Worm (Caenorhabditis elegans) whole organism, L2 larva: ENCODE measurements around the gene rpn-13.

Source experiments
- C34F6.9 ChIP-seq: fragments of 150-350 bp; optimal IDR thresholded peaks from 2 replicates; lab custom pipeline; 2014; ENCODE audit warnings: missing biosample characterization, missing genetic modification characterization
- F13H6.1 ChIP-seq: sonication (generic microtip); optimal IDR thresholded peaks from 2 replicates; lab custom pipeline; 2016; ENCODE audit warnings: missing genetic modification characterization, missing compliant biosample characterization
- R02D3.7 ChIP-seq: fragments of 150-350 bp; optimal IDR thresholded peaks from 2 replicates; lab custom pipeline; 2014; ENCODE audit warnings: missing biosample characterization, missing genetic modification characterization
- Y55F3AM.14 ChIP-seq: fragments of 200-800 bp; sonication (Bioruptor generic); optimal IDR thresholded peaks from 2 replicates; lab custom pipeline; 2018; ENCODE audit warnings: mild to moderate bottlenecking, missing genetic modification characterization, missing compliant biosample characterization
- ZK546.5 ChIP-seq: sonication (generic microtip); optimal IDR thresholded peaks from 2 replicates; lab custom pipeline; 2017; ENCODE audit warnings: missing biosample characterization, missing genetic modification characterization
- alr-1 ChIP-seq: fragments of 150-350 bp; optimal IDR thresholded peaks from 2 replicates; lab custom pipeline; 2014; ENCODE audit warnings: missing biosample characterization, missing genetic modification characterization
- aly-2 ChIP-seq: fragments of 150-350 bp; optimal IDR thresholded peaks from 2 replicates; lab custom pipeline; 2014; ENCODE audit warnings: missing biosample characterization, missing genetic modification characterization
- ama-1 ChIP-seq: fragments of 150-350 bp; optimal IDR thresholded peaks from 2 replicates; lab custom pipeline; 2018; ENCODE audit warnings: inconsistent platforms
- blmp-1 ChIP-seq: sonication (generic microtip); optimal IDR thresholded peaks from 2 replicates; lab custom pipeline; 2017; ENCODE audit warnings: missing genetic modification characterization, mild to moderate bottlenecking, missing compliant biosample characterization, antibody characterized with exemption, moderate library complexity; ENCODE audit not compliant: insufficient read depth
- ceh-16 ChIP-seq: fragments of 150-350 bp; optimal IDR thresholded peaks from 2 replicates; lab custom pipeline; 2014; ENCODE audit warnings: missing biosample characterization, missing genetic modification characterization
- ceh-82 ChIP-seq: fragments of 150-350 bp; optimal IDR thresholded peaks from 2 replicates; lab custom pipeline; 2014; ENCODE audit warnings: missing biosample characterization, missing genetic modification characterization
- crh-2 ChIP-seq: sonication (generic microtip); optimal IDR thresholded peaks from 2 replicates; lab custom pipeline; 2017; ENCODE audit warnings: missing biosample characterization, missing genetic modification characterization
- dmd-4 ChIP-seq: sonication (generic microtip); optimal IDR thresholded peaks from 2 replicates; lab custom pipeline; 2017; ENCODE audit warnings: missing biosample characterization, missing genetic modification characterization
- egl-27 ChIP-seq: sonication (generic microtip); optimal IDR thresholded peaks from 3 replicates; lab custom pipeline; 2017; ENCODE audit warnings: missing biosample characterization, missing genetic modification reagents, missing genetic modification characterization
- elt-1 ChIP-seq: fragments of 150-350 bp; optimal IDR thresholded peaks from 2 replicates; lab custom pipeline; 2014; ENCODE audit warnings: missing biosample characterization, missing genetic modification characterization
- elt-3 ChIP-seq: sonication (generic microtip); optimal IDR thresholded peaks from 2 replicates; lab custom pipeline; 2017; ENCODE audit warnings: missing biosample characterization, missing genetic modification characterization
- fos-1 ChIP-seq: fragments of 150-350 bp; optimal IDR thresholded peaks from 2 replicates; lab custom pipeline; 2014; ENCODE audit warnings: missing biosample characterization, missing genetic modification characterization
- gmeb-1 ChIP-seq: fragments of 150-350 bp; optimal IDR thresholded peaks from 2 replicates; lab custom pipeline; 2014; ENCODE audit warnings: missing biosample characterization, missing genetic modification characterization
- lin-11 ChIP-seq: fragments of 150-350 bp; sonication (generic microtip); optimal IDR thresholded peaks from 2 replicates; lab custom pipeline; 2014; ENCODE audit warnings: missing biosample characterization, missing genetic modification characterization, inconsistent platforms, mixed read lengths
- lin-13 ChIP-seq: fragments of 150-350 bp; optimal IDR thresholded peaks from 2 replicates; lab custom pipeline; 2014; ENCODE audit warnings: missing biosample characterization, missing genetic modification reagents, missing genetic modification characterization
- lin-39 ChIP-seq: fragments of 150-350 bp; optimal IDR thresholded peaks from 2 replicates; lab custom pipeline; 2014; ENCODE audit warnings: missing biosample characterization, missing genetic modification reagents, missing genetic modification characterization
- lsy-2 ChIP-seq, 2 experiments: fragments of 150-350 bp in 1 of 2; sonication (generic microtip) in 1 of 2; optimal IDR thresholded peaks; 2 replicates each; lab custom pipeline; 2014 to 2017; ENCODE audit warnings: missing biosample characterization in 2 of 2, missing genetic modification characterization in 2 of 2
- mab-5 ChIP-seq: fragments of 150-350 bp; optimal IDR thresholded peaks from 2 replicates; lab custom pipeline; 2014; ENCODE audit warnings: missing biosample characterization, missing genetic modification characterization
- mbf-1 ChIP-seq: sonication (generic microtip); optimal IDR thresholded peaks from 2 replicates; lab custom pipeline; 2017; ENCODE audit warnings: missing biosample characterization, missing genetic modification characterization
- mdl-1 ChIP-seq, 2 experiments: fragments of 150-350 bp in 1 of 2; sonication (generic microtip) in 1 of 2; optimal IDR thresholded peaks; 2 replicates each; lab custom pipeline; 2017; ENCODE audit warnings: missing biosample characterization in 2 of 2, missing genetic modification characterization in 2 of 2
- nhr-10 ChIP-seq: sonication (generic microtip); optimal IDR thresholded peaks from 2 replicates; lab custom pipeline; 2017; ENCODE audit warnings: missing biosample characterization, missing genetic modification characterization
- nhr-11 ChIP-seq: fragments of 150-350 bp; optimal IDR thresholded peaks from 2 replicates; lab custom pipeline; 2014; ENCODE audit warnings: missing biosample characterization, missing genetic modification characterization
- nhr-12 ChIP-seq: fragments of 150-350 bp; optimal IDR thresholded peaks from 2 replicates; lab custom pipeline; 2014; ENCODE audit warnings: missing biosample characterization, missing genetic modification characterization
- nhr-129 ChIP-seq: fragments of 150-350 bp; optimal IDR thresholded peaks from 2 replicates; lab custom pipeline; 2014; ENCODE audit warnings: missing biosample characterization, missing genetic modification characterization
- nhr-21 ChIP-seq: fragments of 150-350 bp; optimal IDR thresholded peaks from 2 replicates; lab custom pipeline; 2014; ENCODE audit warnings: missing biosample characterization, missing genetic modification characterization
- nhr-23 ChIP-seq: fragments of 150-350 bp; optimal IDR thresholded peaks from 2 replicates; lab custom pipeline; 2014; ENCODE audit warnings: missing biosample characterization, missing genetic modification reagents, missing genetic modification characterization
- nhr-237 ChIP-seq: fragments of 150-350 bp; optimal IDR thresholded peaks from 2 replicates; lab custom pipeline; 2014; ENCODE audit warnings: missing biosample characterization, missing genetic modification characterization
- nhr-25 ChIP-seq: fragments of 150-350 bp; sonication (generic microtip); optimal IDR thresholded peaks from 3 replicates; lab custom pipeline; 2014; ENCODE audit warnings: missing biosample characterization, missing genetic modification characterization
- nhr-6 ChIP-seq: fragments of 150-350 bp; optimal IDR thresholded peaks from 2 replicates; lab custom pipeline; 2014; ENCODE audit warnings: missing biosample characterization, missing genetic modification characterization
- nhr-77 ChIP-seq: fragments of 150-350 bp; optimal IDR thresholded peaks from 2 replicates; lab custom pipeline; 2014; ENCODE audit warnings: missing biosample characterization, missing genetic modification characterization
- peb-1 ChIP-seq: fragments of 150-350 bp; optimal IDR thresholded peaks from 2 replicates; lab custom pipeline; 2014; ENCODE audit warnings: missing biosample characterization, missing genetic modification characterization
- sem-4 ChIP-seq: fragments of 150-350 bp; optimal IDR thresholded peaks from 2 replicates; lab custom pipeline; 2014; ENCODE audit warnings: missing biosample characterization, missing genetic modification reagents, missing genetic modification characterization
- skn-1 ChIP-seq: sonication (generic microtip); optimal IDR thresholded peaks from 2 replicates; lab custom pipeline; 2017; ENCODE audit warnings: missing biosample characterization, missing genetic modification characterization
- sma-3 ChIP-seq: sonication (generic microtip); optimal IDR thresholded peaks from 2 replicates; lab custom pipeline; 2016; ENCODE audit warnings: missing genetic modification reagents, missing genetic modification characterization, missing compliant biosample characterization
- sma-9 ChIP-seq, 2 experiments: fragments of 150-350 bp in 1 of 2; sonication (generic microtip) in 1 of 2; optimal IDR thresholded peaks; 2 replicates each; lab custom pipeline; 2014 to 2016; ENCODE audit warnings: missing genetic modification characterization in 2 of 2, mild to moderate bottlenecking in 1 of 2, missing biosample characterization in 1 of 2, missing compliant biosample characterization in 1 of 2, missing genetic modification reagents in 1 of 2, moderate library complexity in 1 of 2
- snpc-4 ChIP-seq: fragments of 150-350 bp; optimal IDR thresholded peaks from 2 replicates; lab custom pipeline; 2014; ENCODE audit warnings: missing biosample characterization, missing genetic modification characterization
- unc-39 ChIP-seq: fragments of 150-350 bp; optimal IDR thresholded peaks from 2 replicates; lab custom pipeline; 2014; ENCODE audit warnings: missing biosample characterization, missing genetic modification characterization
- unc-55 ChIP-seq: fragments of 150-350 bp; sonication (generic microtip); optimal IDR thresholded peaks from 3 replicates; lab custom pipeline; 2014; ENCODE audit warnings: missing biosample characterization, missing genetic modification reagents, missing genetic modification characterization
- unc-62 ChIP-seq: fragments of 150-350 bp; optimal IDR thresholded peaks from 2 replicates; lab custom pipeline; 2014; ENCODE audit warnings: missing biosample characterization, missing genetic modification reagents, missing genetic modification characterization
- zag-1 ChIP-seq: fragments of 150-350 bp; optimal IDR thresholded peaks from 2 replicates; lab custom pipeline; 2014; ENCODE audit warnings: missing biosample characterization, missing genetic modification characterization
- ztf-1 ChIP-seq: fragments of 200-800 bp; sonication (Bioruptor generic); conservative IDR thresholded peaks from 2 replicates; pipeline ENCODE4 v1.3.6; 2022; ENCODE audit warnings: missing genetic modification characterization, missing compliant biosample characterization
- ztf-11 ChIP-seq: sonication (generic microtip); optimal IDR thresholded peaks from 2 replicates; lab custom pipeline; 2017; ENCODE audit warnings: missing biosample characterization, missing genetic modification characterization
- ztf-4 ChIP-seq: fragments of 150-350 bp; optimal IDR thresholded peaks from 2 replicates; lab custom pipeline; 2014; ENCODE audit warnings: missing biosample characterization, missing genetic modification characterization

The rpn-13 gene

DNA sequence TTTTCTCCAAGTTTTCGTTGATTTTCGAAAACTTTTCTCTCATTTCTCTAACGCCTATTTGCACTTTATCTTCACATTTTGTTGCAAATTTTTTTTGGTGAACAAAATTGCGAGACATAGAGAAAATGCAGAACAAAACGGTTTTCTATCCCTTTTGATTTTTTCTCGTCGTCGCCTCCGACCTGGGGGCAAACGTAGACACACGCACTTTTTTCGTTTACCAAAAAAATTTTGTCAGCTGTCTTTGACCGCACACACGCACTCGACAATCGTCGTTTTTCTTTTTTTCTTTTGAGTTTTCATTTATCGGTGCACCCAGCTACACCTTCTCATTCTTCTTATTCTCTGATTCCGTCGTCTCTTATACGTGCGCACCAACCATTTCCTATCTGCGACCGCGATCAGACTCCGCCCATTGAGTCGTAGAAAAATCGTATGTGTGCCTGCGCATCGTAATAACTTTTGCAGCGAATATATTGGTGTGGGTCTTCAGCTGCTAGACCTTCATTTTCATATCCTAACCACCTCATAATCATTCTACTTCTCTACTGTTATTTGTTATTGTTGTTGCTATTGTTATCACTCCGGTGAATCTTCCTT is 20.7 kb upstream of the rpn-13 start:
- TF ChIP-seq sma-9 (GFP tag; optimal IDR thresholded peaks at IDR 0.05; lab: Kevin White, UChicago) (peak; percentile 93), sma-9 (tag; optimal IDR thresholded peaks at IDR 0.05; lab: Kevin White, UChicago) (no peak), Y55F3AM.14 (no peak), dmd-4 (tag; lab: Kevin White, UChicago) (no peak), nhr-6 (tag; lab: Kevin White, UChicago) (no peak), sma-3 (GFP tag; lab: Kevin White, UChicago) (peak; percentile 58), gmeb-1 (tag; lab: Kevin White, UChicago) (peak; percentile 42), nhr-11 (tag; lab: Kevin White, UChicago) (no peak), blmp-1 (tag; lab: Kevin White, UChicago) (peak; percentile 62), mbf-1 (tag; lab: Kevin White, UChicago) (no peak), lin-13 (GFP tag; lab: Kevin White, UChicago) (no peak), lin-39 (tag; lab: Kevin White, UChicago) (no peak), ztf-1 (GFP tag; lab: Robert Waterston, UW) (no peak), ztf-4 (peak; percentile 69), ama-1 (lab: Kevin White, UChicago) (no peak), lin-11 (tag; lab: Kevin White, UChicago) (no peak), nhr-23 (tag; lab: Kevin White, UChicago) (no peak), C34F6.9 (peak; percentile 60), crh-2 (tag; lab: Kevin White, UChicago) (no peak), elt-1 (no peak), R02D3.7 (tag; lab: Kevin White, UChicago) (no peak), alr-1 (tag; lab: Kevin White, UChicago) (no peak), unc-39 (tag; lab: Kevin White, UChicago) (no peak), fos-1 (peak; percentile 75), sem-4 (tag; lab: Kevin White, UChicago) (no peak), ztf-11 (tag; lab: Kevin White, UChicago) (no peak), mab-5 (no peak), zag-1 (tag; lab: Kevin White, UChicago) (no peak), ceh-16 (peak; percentile 21), nhr-10 (tag; lab: Kevin White, UChicago) (no peak), ceh-82 (tag; lab: Kevin White, UChicago) (no peak), lsy-2 (tag; optimal IDR thresholded peaks at IDR 0.05; lab: Kevin White, UChicago) (peak; percentile 0 to 60), skn-1 (tag; lab: Kevin White, UChicago) (no peak), nhr-77 (no peak), nhr-25 (tag; lab: Kevin White, UChicago) (peak; percentile 59), unc-55 (GFP tag; lab: Kevin White, UChicago) (peak; percentile 19), aly-2 (tag; lab: Kevin White, UChicago) (no peak), ZK546.5 (tag; lab: Kevin White, UChicago) (no peak), nhr-21 (tag; lab: Kevin White, UChicago) (peak; percentile 68), elt-3 (tag; lab: Kevin White, UChicago) (no peak), snpc-4 (no peak), nhr-129 (tag; lab: Kevin White, UChicago) (peak; percentile 79), mdl-1 (tag; optimal IDR thresholded peaks at IDR 0.05; lab: Kevin White, UChicago) (peak in 1 of 2 experiments; percentile 31), F13H6.1 (tag; lab: Kevin White, UChicago) (peak; percentile 75), peb-1 (tag; lab: Kevin White, UChicago) (no peak), nhr-12 (no peak), unc-62 (GFP tag; lab: Kevin White, UChicago) (no peak), egl-27 (tag; lab: Kevin White, UChicago) (peak; percentile 85), nhr-237 (tag; lab: Kevin White, UChicago) (no peak)
